Fruit fly (Drosophila melanogaster) whole organism, embryonic: ENCODE results near the gene kat80.

Source experiments
- B-H1 ChIP-seq: fragments of 200-800 bp; sonication (Bioruptor generic); IDR thresholded peaks from 3 replicates; pipeline ENCODE4 v1.3.6; 2022; ENCODE audit warnings: missing biosample characterization, missing genetic modification characterization
- CG11504 ChIP-seq: fragments of 200-800 bp; sonication (Bioruptor generic); optimal IDR thresholded peaks from 3 replicates; lab custom pipeline; 2019; ENCODE audit warnings: missing biosample characterization, mild to moderate bottlenecking, missing genetic modification characterization, moderate library complexity
- CG12104 ChIP-seq: fragments of 200-800 bp; sonication (Bioruptor generic); optimal IDR thresholded peaks from 3 replicates; lab custom pipeline; 2016; ENCODE audit warnings: missing biosample characterization, missing genetic modification characterization
- CG12942 ChIP-seq: fragments of 200-800 bp; sonication (Bioruptor generic); optimal IDR thresholded peaks from 3 replicates; lab custom pipeline; 2016; ENCODE audit warnings: missing biosample characterization, missing genetic modification characterization
- CG14965 ChIP-seq: fragments of 200-800 bp; sonication (Bioruptor generic); optimal IDR thresholded peaks from 2 replicates; lab custom pipeline; 2016; ENCODE audit warnings: missing biosample characterization, missing genetic modification characterization, borderline replicate concordance
- CG15514 ChIP-seq: fragments of 200-800 bp; sonication (Bioruptor generic); optimal IDR thresholded peaks from 3 replicates; lab custom pipeline; 2017; ENCODE audit warnings: missing biosample characterization, missing genetic modification characterization, mild to moderate bottlenecking, moderate library complexity, missing genetic modification reagents
- CG1603 ChIP-seq: fragments of 200-800 bp; sonication (Bioruptor generic); optimal IDR thresholded peaks from 2 replicates; lab custom pipeline; 2019; ENCODE audit warnings: missing biosample characterization, mild to moderate bottlenecking, missing genetic modification characterization, moderate library complexity
- CG1647 ChIP-seq: fragments of 200-800 bp; sonication (Bioruptor generic); optimal IDR thresholded peaks from 3 replicates; lab custom pipeline; 2016; ENCODE audit warnings: missing biosample characterization, missing genetic modification characterization
- CG1832 ChIP-seq: fragments of 200-800 bp; sonication (Bioruptor generic); optimal IDR thresholded peaks from 2 replicates; lab custom pipeline; 2017; ENCODE audit warnings: missing biosample characterization, mild to moderate bottlenecking, missing genetic modification characterization, inconsistent platforms
- CG18619 ChIP-seq: fragments of 200-800 bp; sonication (Bioruptor generic); optimal IDR thresholded peaks from 3 replicates; lab custom pipeline; 2017; ENCODE audit warnings: missing biosample characterization, mild to moderate bottlenecking, missing genetic modification characterization
- CG30020 ChIP-seq: fragments of 200-800 bp; optimal IDR thresholded peaks from 2 replicates; lab custom pipeline; 2019; ENCODE audit warnings: missing biosample characterization, mild to moderate bottlenecking, missing genetic modification characterization, moderate library complexity
- CG34224 ChIP-seq: fragments of 200-800 bp; sonication (Bioruptor generic); IDR thresholded peaks from 3 replicates; pipeline ENCODE4 v1.3.6; 2022; ENCODE audit warnings: missing biosample characterization, missing genetic modification characterization; ENCODE audit not compliant: partially characterized antibody
- CG3847 ChIP-seq: fragments of 200-800 bp; sonication (Bioruptor generic); IDR thresholded peaks from 2 replicates; pipeline ENCODE4 v1.3.6; 2022; ENCODE audit warnings: missing biosample characterization, missing genetic modification characterization
- CG4404 ChIP-seq: fragments of 200-800 bp; sonication (Bioruptor generic); IDR thresholded peaks from 2 replicates; pipeline ENCODE4 v1.3.6; 2022; ENCODE audit warnings: missing biosample characterization, missing genetic modification characterization
- CG4730 ChIP-seq: fragments of 200-800 bp; sonication (Bioruptor generic); IDR thresholded peaks from 2 replicates; pipeline ENCODE4 v1.3.6; 2022; ENCODE audit warnings: missing biosample characterization, missing genetic modification characterization
- CG6254 ChIP-seq: fragments of 200-800 bp; sonication (Bioruptor generic); optimal IDR thresholded peaks from 3 replicates; lab custom pipeline; 2017; ENCODE audit warnings: mild to moderate bottlenecking, missing biosample characterization, missing genetic modification reagents, missing genetic modification characterization
- CG7372 ChIP-seq: fragments of 200-800 bp; sonication (Bioruptor generic); IDR thresholded peaks from 2 replicates; pipeline ENCODE4 v1.3.6; 2022; ENCODE audit warnings: missing biosample characterization, missing genetic modification characterization
- CG7556 ChIP-seq: fragments of 200-800 bp; sonication (Bioruptor generic); optimal IDR thresholded peaks from 2 replicates; lab custom pipeline; 2017; ENCODE audit warnings: missing biosample characterization, mild to moderate bottlenecking, missing genetic modification characterization
- CG7786 ChIP-seq: fragments of 200-800 bp; sonication (Bioruptor generic); optimal IDR thresholded peaks from 2 replicates; lab custom pipeline; 2016; ENCODE audit warnings: missing biosample characterization, missing genetic modification characterization
- CG9215 ChIP-seq: fragments of 200-800 bp; sonication (Bioruptor generic); IDR thresholded peaks from 2 replicates; pipeline ENCODE4 v1.3.6; 2022; ENCODE audit warnings: missing biosample characterization, missing genetic modification characterization
- CG9932 ChIP-seq: fragments of 200-800 bp; sonication (Bioruptor generic); IDR thresholded peaks from 2 replicates; pipeline ENCODE4 v1.3.6; 2022; ENCODE audit warnings: missing biosample characterization, missing genetic modification characterization
- Camta ChIP-seq: fragments of 200-800 bp; sonication (Bioruptor generic); optimal IDR thresholded peaks from 2 replicates; lab custom pipeline; 2016; ENCODE audit warnings: missing biosample characterization, missing genetic modification characterization
- D ChIP-seq, 2 experiments: fragments of 200-800 bp in 1 of 2; fragments of >200 bp in 1 of 2; sonication (Bioruptor generic) in 1 of 2; optimal IDR thresholded peaks; 2 replicates in 1 of 2; 3 replicates in 1 of 2; lab custom pipeline; 2017; ENCODE audit warnings: mild to moderate bottlenecking in 1 of 2, missing biosample characterization in 1 of 2, missing genetic modification characterization in 1 of 2, missing genetic modification reagents in 1 of 2
- H15 ChIP-seq: fragments of 200-800 bp; sonication (Bioruptor generic); IDR thresholded peaks from 3 replicates; pipeline ENCODE4 v1.3.6; 2022; ENCODE audit warnings: missing biosample characterization, missing genetic modification characterization
- MESR4 ChIP-seq: fragments of 200-800 bp; sonication (Bioruptor generic); optimal IDR thresholded peaks from 2 replicates; lab custom pipeline; 2018; ENCODE audit warnings: missing biosample characterization, mild to moderate bottlenecking, missing genetic modification characterization, moderate library complexity
- Nf-YB ChIP-seq: fragments of 200-800 bp; sonication (Bioruptor generic); optimal IDR thresholded peaks from 3 replicates; lab custom pipeline; 2019; ENCODE audit warnings: missing biosample characterization, mild to moderate bottlenecking, missing genetic modification characterization, moderate library complexity
- Oaz ChIP-seq: fragments of 200-800 bp; sonication (Bioruptor generic); IDR thresholded peaks from 2 replicates; pipeline ENCODE4 v1.3.6; 2022; ENCODE audit warnings: missing biosample characterization, missing genetic modification characterization
- Opbp ChIP-seq: fragments of 200-800 bp; sonication (Bioruptor generic); IDR thresholded peaks from 3 replicates; pipeline ENCODE4 v1.3.6; 2022; ENCODE audit warnings: missing biosample characterization, missing genetic modification characterization; ENCODE audit not compliant: partially characterized antibody
- Scr ChIP-seq: fragments of 200-800 bp; sonication (Bioruptor generic); IDR thresholded peaks from 2 replicates; pipeline ENCODE4 v1.3.6; 2022; ENCODE audit warnings: missing biosample characterization, missing genetic modification characterization; ENCODE audit not compliant: partially characterized antibody
- Sry-β ChIP-seq: fragments of 200-800 bp; sonication (Bioruptor generic); optimal IDR thresholded peaks from 2 replicates; lab custom pipeline; 2018; ENCODE audit warnings: missing biosample characterization, mild to moderate bottlenecking, missing genetic modification characterization, moderate library complexity
- Sry-δ ChIP-seq: fragments of 200-800 bp; sonication (Bioruptor generic); optimal IDR thresholded peaks from 2 replicates; lab custom pipeline; 2016; ENCODE audit warnings: missing biosample characterization, missing genetic modification characterization
- Tbp ChIP-seq: fragments of >200 bp; optimal IDR thresholded peaks from 2 replicates; lab custom pipeline; 2018; ENCODE audit warnings: missing biosample characterization, missing genetic modification characterization
- Xbp1 ChIP-seq: fragments of 200-800 bp; sonication (Bioruptor generic); optimal IDR thresholded peaks from 3 replicates; lab custom pipeline; 2016; ENCODE audit warnings: missing biosample characterization, mild to moderate bottlenecking, missing genetic modification characterization
- abd-A ChIP-seq: fragments of 200-800 bp; sonication (Bioruptor generic); optimal IDR thresholded peaks from 3 replicates; lab custom pipeline; 2019; ENCODE audit warnings: missing biosample characterization, mild to moderate bottlenecking, missing genetic modification characterization, moderate library complexity
- ac ChIP-seq: fragments of 200-800 bp; sonication (Bioruptor generic); optimal IDR thresholded peaks from 3 replicates; lab custom pipeline; 2017; ENCODE audit warnings: missing biosample characterization, mild to moderate bottlenecking, missing genetic modification characterization
- ase ChIP-seq: fragments of 200-800 bp; sonication (Bioruptor generic); IDR thresholded peaks from 3 replicates; pipeline ENCODE4 v1.3.6; 2022; ENCODE audit warnings: missing biosample characterization, missing genetic modification characterization
- crp ChIP-seq, 2 experiments: fragments of 200-800 bp; sonication (Bioruptor generic); optimal IDR thresholded peaks; 2 replicates in 1 of 2; 3 replicates in 1 of 2; lab custom pipeline; 2017; ENCODE audit warnings: missing biosample characterization in 2 of 2, missing genetic modification characterization in 2 of 2, mild to moderate bottlenecking in 1 of 2, moderate library complexity in 1 of 2
- disco-r ChIP-seq: fragments of 200-800 bp; sonication (Bioruptor generic); optimal IDR thresholded peaks from 2 replicates; lab custom pipeline; 2016; ENCODE audit warnings: missing biosample characterization, missing genetic modification characterization
- fd3F ChIP-seq: fragments of 200-800 bp; sonication (Bioruptor generic); optimal IDR thresholded peaks from 2 replicates; lab custom pipeline; 2018; ENCODE audit warnings: missing biosample characterization, mild to moderate bottlenecking, missing genetic modification characterization, moderate library complexity
- fru ChIP-seq: fragments of >200 bp; optimal IDR thresholded peaks from 2 replicates; lab custom pipeline; 2017
- gfzf ChIP-seq: fragments of 200-800 bp; sonication (Bioruptor generic); optimal IDR thresholded peaks from 2 replicates; lab custom pipeline; 2016; ENCODE audit warnings: missing biosample characterization, mild to moderate bottlenecking, missing genetic modification characterization, moderate library complexity
- knrl ChIP-seq: fragments of 200-800 bp; sonication (Bioruptor generic); IDR thresholded peaks from 3 replicates; pipeline ENCODE4 v1.3.6; 2022; ENCODE audit warnings: missing biosample characterization, missing genetic modification characterization; ENCODE audit not compliant: partially characterized antibody
- pan ChIP-seq, 4 experiments: fragments of >200 bp in 3 of 4; fragments of 200-800 bp in 1 of 4; sonication (Bioruptor generic) in 1 of 4; optimal IDR thresholded peaks in 3 of 4; IDR thresholded peaks in 1 of 4; 2 replicates each; pipeline versions ENCODE4 v1.3.6 to Lab custom; 2017 to 2022; ENCODE audit warnings: missing biosample characterization in 2 of 4, missing genetic modification characterization in 2 of 4, mixed read lengths in 1 of 4
- sc ChIP-seq, 3 experiments: fragments of >200 bp in 2 of 3; fragments of 200-800 bp in 1 of 3; sonication (Bioruptor generic) in 1 of 3; optimal IDR thresholded peaks; 2 replicates in 2 of 3; 3 replicates in 1 of 3; lab custom pipeline; 2017; ENCODE audit warnings: mild to moderate bottlenecking in 1 of 3, missing biosample characterization in 1 of 3, missing genetic modification characterization in 1 of 3, missing genetic modification reagents in 1 of 3
- sima ChIP-seq: fragments of 200-800 bp; sonication (Bioruptor generic); optimal IDR thresholded peaks from 2 replicates; lab custom pipeline; 2016; ENCODE audit warnings: missing biosample characterization, missing genetic modification characterization
- sna ChIP-seq: fragments of 200-800 bp; sonication (Bioruptor generic); IDR thresholded peaks from 2 replicates; pipeline ENCODE4 v1.3.6; 2022; ENCODE audit warnings: missing biosample characterization, missing genetic modification characterization; ENCODE audit not compliant: partially characterized antibody
- sug ChIP-seq: fragments of 200-800 bp; optimal IDR thresholded peaks from 2 replicates; lab custom pipeline; 2019; ENCODE audit warnings: missing biosample characterization, mild to moderate bottlenecking, missing genetic modification characterization, moderate library complexity
- tup ChIP-seq: fragments of 200-800 bp; sonication (Bioruptor generic); optimal IDR thresholded peaks from 2 replicates; lab custom pipeline; 2016; ENCODE audit warnings: missing biosample characterization, mild to moderate bottlenecking, missing genetic modification characterization, moderate library complexity
- usp ChIP-seq: fragments of >200 bp; optimal IDR thresholded peaks from 2 replicates; lab custom pipeline; 2017; ENCODE audit warnings: missing biosample characterization, missing genetic modification characterization

Gene kat80

dm6 chrX:16325472-16325871 lies 49.5 kb upstream of the kat80 start, which contains the start of gene CalpC (continued):
- TF ChIP-seq CG7786 (GFP tag; lab: Kevin White, UChicago) (no peak), CG1603 (tag; lab: Kevin White, UChicago) (peak; percentile 33), CG11504 (no peak), abd-A (peak; percentile 39), disco-r (GFP tag; lab: Kevin White, UChicago) (no peak), CG3847 (GFP tag; lab: Robert Waterston, UW) (no peak), Scr (GFP tag; lab: Robert Waterston, UW) (peak; percentile 40), CG9932 (GFP tag; lab: Robert Waterston, UW) (no peak), MESR4 (peak; percentile 33), Oaz (GFP tag; lab: Robert Waterston, UW) (no peak), CG12104 (GFP tag; lab: Kevin White, UChicago) (no peak), fd3F (GFP tag; lab: Kevin White, UChicago) (no peak), CG12942 (GFP tag; lab: Kevin White, UChicago) (no peak), CG14965 (no peak), ac (no peak), fru (lab: Kevin White, UChicago) (no peak), ase (GFP tag; lab: Robert Waterston, UW) (no peak), CG1647 (GFP tag; lab: Kevin White, UChicago) (no peak), CG4404 (GFP tag; lab: Robert Waterston, UW) (no peak), pan (optimal IDR thresholded peaks at IDR 0.05; lab: Kevin White, UChicago) (no peak), pan (GFP tag; optimal IDR thresholded peaks at IDR 0.05 in 1 of 2, IDR thresholded peaks at IDR 0.05 in 1 of 2) (no peak), B-H1 (no peak), Opbp (peak; percentile 56; the same call in 1 of the 3 replicates), CG34224 (no peak), Sry-β (GFP tag; lab: Kevin White, UChicago) (peak; percentile 30), CG15514 (GFP tag; lab: Kevin White, UChicago) (peak; percentile 98), Nf-YB (GFP tag; lab: Kevin White, UChicago) (no peak), CG4730 (no peak), CG7372 (no peak), CG1832 (GFP tag; lab: Kevin White, UChicago) (no peak), gfzf (no peak), sima (GFP tag; lab: Kevin White, UChicago) (no peak), D (optimal IDR thresholded peaks at IDR 0.05; lab: Kevin White, UChicago) (no peak), D (GFP tag; optimal IDR thresholded peaks at IDR 0.05; lab: Kevin White, UChicago) (no peak), CG6254 (GFP tag; lab: Kevin White, UChicago) (no peak), Camta (GFP tag; lab: Kevin White, UChicago) (no peak), CG30020 (peak; percentile 9), CG7556 (no peak), sc (optimal IDR thresholded peaks at IDR 0.05; lab: Kevin White, UChicago) (no peak), sc (GFP tag; optimal IDR thresholded peaks at IDR 0.05; lab: Kevin White, UChicago) (no peak), Xbp1 (GFP tag; lab: Kevin White, UChicago) (no peak), Sry-δ (GFP tag; lab: Kevin White, UChicago) (peak; percentile 17), sna (GFP tag; lab: Robert Waterston, UW) (peak; percentile 43; the same call in 1 of the 2 replicates), knrl (0 out of 3 replicates have a peak, but pooled peaks have one; percentile 21), CG9215 (no peak), usp (no peak), CG18619 (GFP tag; lab: Kevin White, UChicago) (no peak), sug (tag; lab: Kevin White, UChicago) (no peak), tup (GFP tag; lab: Kevin White, UChicago) (no peak), Tbp (GFP tag; lab: Kevin White, UChicago) (no peak), H15 (no peak), crp (GFP tag; optimal IDR thresholded peaks at IDR 0.05; lab: Kevin White, UChicago) (no peak)
